Worm (Caenorhabditis elegans) whole organism, mixed stage, embryonic: ENCODE data around the gene lin-12.

ENCODE experiments used
- lsy-2 ChIP-seq: fragments of 150-350 bp; optimal IDR thresholded peaks from 2 replicates; lab custom pipeline; 2014; ENCODE audit warnings: missing biosample characterization, missing genetic modification characterization
- unc-39 ChIP-seq: fragments of 150-350 bp; optimal IDR thresholded peaks from 2 replicates; lab custom pipeline; 2014; ENCODE audit warnings: missing biosample characterization, missing genetic modification characterization

- no peak for TF ChIP-seq lsy-2
- TF ChIP-seq unc-39 (tag; lab: Kevin White, UChicago), result no peak
Measured at ce11 chrIII:9091392-9092291, 20.4 kb upstream of the lin-12 start, which contains the start of gene glp-1.
